Worm (Caenorhabditis elegans): Measurements from ENCODE around the gene F26D2.15.

The F26D2.15 gene

DNA sequence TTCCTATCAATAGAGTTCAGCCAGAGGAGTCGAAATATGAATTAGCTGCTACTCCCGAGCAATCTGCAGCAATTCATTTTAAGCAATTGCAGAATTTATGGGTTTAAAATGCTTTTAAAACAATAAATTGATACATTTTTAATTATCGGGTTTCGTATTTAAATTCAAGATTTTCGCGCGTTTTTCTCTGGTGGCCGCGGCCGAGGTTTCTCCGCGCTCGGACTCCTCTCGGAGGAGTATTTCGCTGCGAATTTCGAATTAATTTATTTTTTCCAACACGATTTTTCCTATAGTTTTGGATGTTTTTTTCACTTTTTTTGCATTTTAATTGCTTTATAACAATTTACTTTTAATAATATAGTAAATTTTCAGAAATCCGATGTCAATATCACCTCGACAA, 36.1 kb upstream of the F26D2.15 start, which contains the start of gene F13A7.14 (continued):
- TF ChIP-seq unc-3 (GFP tag; conservative IDR thresholded peaks at IDR 0.05) (no peak), unc-3 (tag; optimal IDR thresholded peaks at IDR 0.05) (no peak), C08G9.2 (tag; optimal IDR thresholded peaks at IDR 0.05) (peak; percentile 96), fkh-6 (tag; optimal IDR thresholded peaks at IDR 0.05) (no peak), elt-4 (tag; optimal IDR thresholded peaks at IDR 0.05) (no peak), pha-4 (tag; optimal IDR thresholded peaks at IDR 0.05) (no peak), hlh-6 (tag; optimal IDR thresholded peaks at IDR 0.05) (no peak), zip-5 (tag; optimal IDR thresholded peaks at IDR 0.05) (peak; percentile 82), che-1 (tag; optimal IDR thresholded peaks at IDR 0.05) (no peak), fax-1 (tag; optimal IDR thresholded peaks at IDR 0.05) (peak; percentile 51), pqm-1 (tag; optimal IDR thresholded peaks at IDR 0.05) (no peak), ceh-45 (GFP tag; IDR thresholded peaks at IDR 0.05) (no peak), ceh-34 (tag; optimal IDR thresholded peaks at IDR 0.05) (peak; percentile 53), tbx-7 (tag; optimal IDR thresholded peaks at IDR 0.05) (peak; percentile 88), Y22D7AL.16 (tag; optimal IDR thresholded peaks at IDR 0.05) (no peak), ama-1 (optimal IDR thresholded peaks at IDR 0.05) (no peak), unc-55 (GFP tag; optimal IDR thresholded peaks at IDR 0.05) (no peak), ceh-14 (tag; optimal IDR thresholded peaks at IDR 0.05) (peak; percentile 80), C38D4.7 (GFP tag; optimal IDR thresholded peaks at IDR 0.05) (no peak), ahr-1 (tag; optimal IDR thresholded peaks at IDR 0.05) (no peak), K09A11.1 (tag; optimal IDR thresholded peaks at IDR 0.05; ENCODE audit: insufficient read depth) (no peak), elt-2 (tag; optimal IDR thresholded peaks at IDR 0.05) (no peak), K02D7.2 (tag; optimal IDR thresholded peaks at IDR 0.05) (no peak), ceh-19 (GFP tag; optimal IDR thresholded peaks at IDR 0.05) (no peak), ceh-18 (tag; optimal IDR thresholded peaks at IDR 0.05) (no peak), pat-9 (tag; optimal IDR thresholded peaks at IDR 0.05) (no peak), ceh-31 (tag; optimal IDR thresholded peaks at IDR 0.05) (peak; percentile 93), gmeb-2 (tag; optimal IDR thresholded peaks at IDR 0.05) (no peak), dmd-4 (tag; optimal IDR thresholded peaks at IDR 0.05; ENCODE audit: borderline replicate concordance) (no peak), ceh-48 (tag; optimal IDR thresholded peaks at IDR 0.05) (no peak), ceh-24 (tag; optimal IDR thresholded peaks at IDR 0.05) (no peak), ceh-22 (tag; optimal IDR thresholded peaks at IDR 0.05) (no peak), mec-3 (tag; optimal IDR thresholded peaks at IDR 0.05; ENCODE audit: borderline replicate concordance) (peak; percentile 72), madf-2 (tag; optimal IDR thresholded peaks at IDR 0.05) (no peak), ref-2 (tag; optimal IDR thresholded peaks at IDR 0.05) (peak; percentile 86), unc-86 (tag; optimal IDR thresholded peaks at IDR 0.05) (no peak)

DNA sequence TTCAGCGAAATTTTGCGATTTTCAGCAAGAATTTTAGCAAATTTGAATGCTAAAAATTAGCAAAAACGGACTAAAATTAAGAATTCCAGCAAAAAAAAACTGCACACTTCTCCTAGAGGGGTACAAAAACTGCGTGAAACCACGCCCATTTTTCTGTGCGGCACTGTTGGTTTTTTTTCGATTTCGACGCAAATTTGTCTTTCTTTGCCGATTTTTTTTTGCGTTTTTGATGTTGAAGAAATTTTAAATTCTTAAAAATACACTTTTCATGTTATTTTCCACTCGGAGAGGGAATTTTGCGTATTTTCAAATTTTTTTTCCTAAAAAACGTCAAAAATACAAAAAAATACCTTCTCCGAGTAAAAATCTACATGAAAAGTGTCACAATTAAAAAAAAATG, 33.7 kb upstream of the F26D2.15 start, which contains the start of gene syp-1:
syp-1 (plus strand) TSS at position 301 of the 400 bp plus-strand sequence.
- no peak for TF ChIP-seq lin-11 (tag; optimal IDR thresholded peaks at IDR 0.05)
- TF ChIP-seq K09A11.1 (tag; optimal IDR thresholded peaks at IDR 0.05; ENCODE audit: insufficient read depth), result no peak
- TF ChIP-seq ahr-1 (tag; optimal IDR thresholded peaks at IDR 0.05), result no peak
- no peak for TF ChIP-seq ceh-14 (tag; optimal IDR thresholded peaks at IDR 0.05)
- TF ChIP-seq mec-3 (tag; optimal IDR thresholded peaks at IDR 0.05; ENCODE audit: borderline replicate concordance), result no peak
- TF ChIP-seq C38D4.7 (GFP tag; optimal IDR thresholded peaks at IDR 0.05), result no peak
- no peak for TF ChIP-seq ceh-19 (GFP tag; optimal IDR thresholded peaks at IDR 0.05)
- TF ChIP-seq unc-42 (tag; optimal IDR thresholded peaks at IDR 0.05), result no peak
- TF ChIP-seq rnt-1 (tag; optimal IDR thresholded peaks at IDR 0.05), result no peak

DNA sequence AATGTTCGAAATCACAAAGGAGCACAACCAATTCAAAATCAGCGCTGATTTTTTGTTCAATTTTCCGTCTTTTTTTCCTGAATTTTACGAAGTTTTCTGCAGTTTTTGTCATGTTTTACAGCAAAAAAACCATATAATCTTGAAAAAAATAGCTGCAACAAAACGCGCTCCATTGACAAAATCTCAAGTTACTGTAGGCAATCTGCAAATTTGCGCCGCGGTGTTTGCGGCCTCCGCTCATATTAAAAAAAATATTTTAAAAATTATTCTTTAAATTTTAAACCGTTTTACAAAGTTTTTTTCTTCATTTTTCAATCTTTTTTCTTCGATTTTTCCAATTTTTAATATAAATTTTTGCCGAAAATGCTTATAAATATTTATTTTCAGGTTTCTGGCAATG, 32.3 kb upstream of the F26D2.15 start:
- TF ChIP-seq mec-3 (tag; optimal IDR thresholded peaks at IDR 0.05; ENCODE audit: borderline replicate concordance) (no peak), pros-1 (tag; optimal IDR thresholded peaks at IDR 0.05) (no peak), ceh-18 (tag; optimal IDR thresholded peaks at IDR 0.05) (no peak), hlh-30 (tag; optimal IDR thresholded peaks at IDR 0.05; ENCODE audit: insufficient read depth) (no peak), ceh-19 (GFP tag; optimal IDR thresholded peaks at IDR 0.05) (no peak), fkh-10 (GFP tag; optimal IDR thresholded peaks at IDR 0.05) (no peak), odd-2 (tag; optimal IDR thresholded peaks at IDR 0.05) (no peak), syd-9 (tag; optimal IDR thresholded peaks at IDR 0.05) (no peak)

All from whole organism, late embryonic.